Fruit fly (Drosophila melanogaster) whole organism, wandering third instar larva: ENCODE data around the gene CG32109.

ENCODE experiments used
- Dfd ChIP-seq: fragments of >200 bp; optimal IDR thresholded peaks from 2 replicates; lab custom pipeline; 2017; ENCODE audit warnings: missing biosample characterization, missing genetic modification characterization
- Hr78 ChIP-seq: fragments of >200 bp; optimal IDR thresholded peaks from 2 replicates; lab custom pipeline; 2017; ENCODE audit warnings: missing biosample characterization, missing genetic modification characterization
- br ChIP-seq: fragments of 200-800 bp; sonication (Bioruptor generic); optimal IDR thresholded peaks from 2 replicates; lab custom pipeline; 2016; ENCODE audit warnings: missing biosample characterization, missing genetic modification characterization
- h ChIP-seq: fragments of 200-800 bp; sonication (Bioruptor generic); optimal IDR thresholded peaks from 3 replicates; lab custom pipeline; 2016; ENCODE audit warnings: missing biosample characterization, mild to moderate bottlenecking, missing genetic modification characterization

dm6 chr3L:12735707-12736106 lies 9.4 kb upstream of the CG32109 start:
- TF ChIP-seq Dfd (GFP tag; lab: Kevin White, UChicago): no peak
- no peak for TF ChIP-seq br
- TF ChIP-seq Hr78 (GFP tag; lab: Kevin White, UChicago): no peak
- TF ChIP-seq h (GFP tag; lab: Kevin White, UChicago): no peak
